Comparison of ENCODE assay signal across 1 fruit fly cellular context in genomic region chr2L:7991391-7991876, dm6.
TF ChIP-seq lines count a peak whose summit lies in the region.

No protein-coding gene starts in this region.

TF ChIP-seq in whole organism, embryonic, 481 proteins besides CTCF, POLR2A, EP300 and RAD21 (continued from another document):
- no peak for TF ChIP-seq aop (GFP tag; IDR thresholded peaks at IDR 0.05; lab: Robert Waterston, UW)
- TF ChIP-seq Deaf1 (tag; optimal IDR thresholded peaks at IDR 0.05; lab: Kevin White, UChicago), result peak; percentile 82
- TF ChIP-seq CG34224 (GFP tag; IDR thresholded peaks at IDR 0.05; lab: Robert Waterston, UW; ENCODE audit: partially characterized antibody), result peak; percentile 32; the same call in 1 of the 3 replicates
- TF ChIP-seq bbx (GFP tag; IDR thresholded peaks at IDR 0.05; lab: Robert Waterston, UW; ENCODE audit: partially characterized antibody), result peak; percentile 17; the same call in 1 of the 2 replicates
- peak; percentile 11; the same call in 1 of the 3 replicates for TF ChIP-seq Dbx (GFP tag; IDR thresholded peaks at IDR 0.05; lab: Robert Waterston, UW)
- no peak for TF ChIP-seq CG1602 (GFP tag; optimal IDR thresholded peaks at IDR 0.05; lab: Kevin White, UChicago)
- TF ChIP-seq Fer2 (tag; optimal IDR thresholded peaks at IDR 0.05; lab: Kevin White, UChicago), result no peak
- TF ChIP-seq CG15479 (GFP tag; optimal IDR thresholded peaks at IDR 0.05; lab: Kevin White, UChicago), result peak; percentile 59
- 0 out of 2 replicates have a peak, but pooled peaks have one; percentile 17 for TF ChIP-seq sob (GFP tag; IDR thresholded peaks at IDR 0.05; lab: Robert Waterston, UW)
- TF ChIP-seq Hsf (GFP tag; optimal IDR thresholded peaks at IDR 0.05; lab: Kevin White, UChicago), result no peak
- TF ChIP-seq CG6791 (GFP tag; IDR thresholded peaks at IDR 0.05; lab: Robert Waterston, UW; ENCODE audit: partially characterized antibody), result peak; percentile 46; the same call in 2 of the 3 replicates
- TF ChIP-seq CG4854 (GFP tag; optimal IDR thresholded peaks at IDR 0.05; lab: Kevin White, UChicago), result no peak
- TF ChIP-seq Trl (optimal IDR thresholded peaks at IDR 0.05; lab: Kevin White, UChicago), result peak; percentile 85 to 87
- peak; percentile 0 for TF ChIP-seq Trl (GFP tag; optimal IDR thresholded peaks at IDR 0.05; lab: Kevin White, UChicago)
- TF ChIP-seq Dll (GFP tag; IDR thresholded peaks at IDR 0.05; lab: Robert Waterston, UW; ENCODE audit: partially characterized antibody), result peak; percentile 30; the same call in 1 of the 4 replicates
- peak; percentile 86 for TF ChIP-seq Med (GFP tag; lab: Kevin White, UChicago)
- TF ChIP-seq D19A (tag; optimal IDR thresholded peaks at IDR 0.05; lab: Kevin White, UChicago), result peak; percentile 48
- TF ChIP-seq Dip2 (GFP tag; IDR thresholded peaks at IDR 0.05; lab: Robert Waterston, UW), result no peak
- no peak for TF ChIP-seq CG16863 (GFP tag; optimal IDR thresholded peaks at IDR 0.05; lab: Kevin White, UChicago)
- no peak for TF ChIP-seq ab (GFP tag; optimal IDR thresholded peaks at IDR 0.05; lab: Kevin White, UChicago)
- peak; percentile 96 for TF ChIP-seq sd (tag; optimal IDR thresholded peaks at IDR 0.05; lab: Kevin White, UChicago)
- no peak for TF ChIP-seq Nf-YA (GFP tag; IDR thresholded peaks at IDR 0.05; lab: Robert Waterston, UW)
- TF ChIP-seq Rfx (GFP tag; IDR thresholded peaks at IDR 0.05; lab: Robert Waterston, UW), result 0 out of 2 replicates have a peak, but pooled peaks have one; percentile 30
- TF ChIP-seq CG9932 (GFP tag; IDR thresholded peaks at IDR 0.05; lab: Robert Waterston, UW), result no peak
- TF ChIP-seq exex (tag; optimal IDR thresholded peaks at IDR 0.05; lab: Kevin White, UChicago), result peak; percentile 36
- TF ChIP-seq ken (GFP tag; IDR thresholded peaks at IDR 0.05; lab: Robert Waterston, UW), result peak; percentile 42; the same call in 1 of the 3 replicates
- TF ChIP-seq CG7963 (GFP tag; IDR thresholded peaks at IDR 0.05; lab: Robert Waterston, UW; ENCODE audit: partially characterized antibody), result 0 out of 3 replicates have a peak, but pooled peaks have one; percentile 24
- TF ChIP-seq CG8290 (GFP tag; optimal IDR thresholded peaks at IDR 0.05; lab: Kevin White, UChicago), result no peak
- TF ChIP-seq CG8290 (tag; optimal IDR thresholded peaks at IDR 0.05; lab: Kevin White, UChicago), result peak in 1 of 2 experiments; percentile 16
- no peak for TF ChIP-seq CG7745 (tag; optimal IDR thresholded peaks at IDR 0.05; lab: Kevin White, UChicago)
- TF ChIP-seq cato (GFP tag; optimal IDR thresholded peaks at IDR 0.05; lab: Kevin White, UChicago; ENCODE audit: borderline replicate concordance), result no peak
- no peak for TF ChIP-seq pb (GFP tag; optimal IDR thresholded peaks at IDR 0.05; lab: Kevin White, UChicago)
- TF ChIP-seq Abd-B (GFP tag; optimal IDR thresholded peaks at IDR 0.05; lab: Kevin White, UChicago), result no peak
- no peak for TF ChIP-seq nerfin-2 (GFP tag; IDR thresholded peaks at IDR 0.05; lab: Robert Waterston, UW; ENCODE audit: partially characterized antibody)
- peak; percentile 22 for TF ChIP-seq nom (GFP tag; optimal IDR thresholded peaks at IDR 0.05; lab: Kevin White, UChicago)
- no peak for TF ChIP-seq CG12219 (GFP tag; optimal IDR thresholded peaks at IDR 0.05; lab: Kevin White, UChicago)
- TF ChIP-seq yki (optimal IDR thresholded peaks at IDR 0.05; lab: Kevin White, UChicago), result peak; percentile 77
- peak; percentile 73 for TF ChIP-seq Jarid2 (GFP tag; optimal IDR thresholded peaks at IDR 0.05; lab: Kevin White, UChicago)
- TF ChIP-seq grau (tag; optimal IDR thresholded peaks at IDR 0.05; lab: Kevin White, UChicago), result peak; percentile 97
- 0 out of 3 replicates have a peak, but pooled peaks have one; percentile 55 for TF ChIP-seq CG2199 (GFP tag; IDR thresholded peaks at IDR 0.05; lab: Robert Waterston, UW)
- TF ChIP-seq Pdp1 (GFP tag; optimal IDR thresholded peaks at IDR 0.05; lab: Kevin White, UChicago), result peak in 1 of 2 experiments; percentile 5
- TF ChIP-seq Hr51 (GFP tag; optimal IDR thresholded peaks at IDR 0.05; lab: Kevin White, UChicago), result no peak
- TF ChIP-seq CG10462 (GFP tag; optimal IDR thresholded peaks at IDR 0.05; lab: Kevin White, UChicago), result peak; percentile 69
- no peak for TF ChIP-seq Sox102F (GFP tag; optimal IDR thresholded peaks at IDR 0.05; lab: Kevin White, UChicago)
- TF ChIP-seq trem (tag; optimal IDR thresholded peaks at IDR 0.05; lab: Kevin White, UChicago), result peak; percentile 33
- TF ChIP-seq ci (GFP tag; IDR thresholded peaks at IDR 0.05; lab: Robert Waterston, UW), result peak; percentile 40; the same call in 2 of the 3 replicates
- peak; percentile 25; the same call in 1 of the 2 replicates for TF ChIP-seq hbn (GFP tag; IDR thresholded peaks at IDR 0.05; lab: Robert Waterston, UW; ENCODE audit: partially characterized antibody)
- TF ChIP-seq dm (GFP tag; optimal IDR thresholded peaks at IDR 0.05; lab: Kevin White, UChicago), result peak; percentile 3
- TF ChIP-seq CG34376 (GFP tag; optimal IDR thresholded peaks at IDR 0.05; lab: Kevin White, UChicago), result peak; percentile 18
